Fruit fly (Drosophila melanogaster) whole organism, embryonic: ENCODE data around the gene orb.

Experiments used
- Bgb ChIP-seq: fragments of 200-800 bp; sonication (Bioruptor generic); IDR thresholded peaks from 2 replicates; pipeline ENCODE4 v1.3.6; 2022; ENCODE audit warnings: missing biosample characterization, missing genetic modification characterization; ENCODE audit not compliant: partially characterized antibody
- CG10274 ChIP-seq: fragments of 200-800 bp; sonication (Bioruptor generic); optimal IDR thresholded peaks from 3 replicates; lab custom pipeline; 2017; ENCODE audit warnings: missing biosample characterization, mild to moderate bottlenecking, missing genetic modification characterization
- CG10565 ChIP-seq: fragments of 200-800 bp; sonication (Bioruptor generic); optimal IDR thresholded peaks from 3 replicates; lab custom pipeline; 2016; ENCODE audit warnings: missing biosample characterization, mild to moderate bottlenecking, missing genetic modification characterization
- CG12659 ChIP-seq: fragments of 200-800 bp; sonication (Bioruptor generic); optimal IDR thresholded peaks from 3 replicates; lab custom pipeline; 2017; ENCODE audit warnings: mild to moderate bottlenecking, missing biosample characterization, missing genetic modification reagents, missing genetic modification characterization
- CG13894 ChIP-seq: fragments of 200-800 bp; sonication (Bioruptor generic); optimal IDR thresholded peaks from 3 replicates; lab custom pipeline; 2018; ENCODE audit warnings: missing biosample characterization, mild to moderate bottlenecking, missing genetic modification characterization, moderate library complexity
- CG15514 ChIP-seq: fragments of 200-800 bp; sonication (Bioruptor generic); optimal IDR thresholded peaks from 3 replicates; lab custom pipeline; 2017; ENCODE audit warnings: missing biosample characterization, missing genetic modification characterization, mild to moderate bottlenecking, moderate library complexity, missing genetic modification reagents
- CG18599 ChIP-seq: fragments of 200-800 bp; sonication (Bioruptor generic); optimal IDR thresholded peaks from 3 replicates; lab custom pipeline; 2017; ENCODE audit warnings: missing biosample characterization, missing genetic modification characterization, mild to moderate bottlenecking, moderate library complexity, missing genetic modification reagents
- CG32767 ChIP-seq: fragments of 200-800 bp; sonication (Bioruptor generic); IDR thresholded peaks from 2 replicates; pipeline ENCODE4 v1.3.6; 2022; ENCODE audit warnings: missing biosample characterization, missing genetic modification characterization
- CG33213 ChIP-seq: fragments of 200-800 bp; sonication (Bioruptor generic); optimal IDR thresholded peaks from 3 replicates; lab custom pipeline; 2016; ENCODE audit warnings: missing biosample characterization, missing genetic modification characterization
- CG42726 ChIP-seq: fragments of 200-800 bp; sonication (Bioruptor generic); IDR thresholded peaks from 2 replicates; pipeline ENCODE4 v1.3.6; 2022; ENCODE audit warnings: missing biosample characterization, missing genetic modification characterization; ENCODE audit not compliant: partially characterized antibody
- CG7556 ChIP-seq: fragments of 200-800 bp; sonication (Bioruptor generic); optimal IDR thresholded peaks from 2 replicates; lab custom pipeline; 2017; ENCODE audit warnings: missing biosample characterization, mild to moderate bottlenecking, missing genetic modification characterization
- CG8290 ChIP-seq, 3 experiments: fragments of 200-800 bp; sonication (Bioruptor generic); optimal IDR thresholded peaks; 2 replicates each; lab custom pipeline; 2016 to 2019; ENCODE audit warnings: missing biosample characterization in 3 of 3, missing genetic modification characterization in 3 of 3, mild to moderate bottlenecking in 2 of 3, moderate library complexity in 1 of 3
- CG8924 ChIP-seq: fragments of 200-800 bp; optimal IDR thresholded peaks from 3 replicates; lab custom pipeline; 2019; ENCODE audit warnings: missing biosample characterization, mild to moderate bottlenecking, missing genetic modification characterization, moderate library complexity
- CG9932 ChIP-seq: fragments of 200-800 bp; sonication (Bioruptor generic); IDR thresholded peaks from 2 replicates; pipeline ENCODE4 v1.3.6; 2022; ENCODE audit warnings: missing biosample characterization, missing genetic modification characterization
- Fer3 ChIP-seq: fragments of 200-800 bp; sonication (Bioruptor generic); optimal IDR thresholded peaks from 2 replicates; lab custom pipeline; 2018; ENCODE audit warnings: missing biosample characterization, mild to moderate bottlenecking, missing genetic modification characterization, moderate library complexity
- Hand ChIP-seq: fragments of 200-800 bp; sonication (Bioruptor generic); optimal IDR thresholded peaks from 2 replicates; lab custom pipeline; 2017; ENCODE audit warnings: mild to moderate bottlenecking, missing biosample characterization, missing genetic modification reagents, missing genetic modification characterization
- Hey ChIP-seq: fragments of 200-800 bp; sonication (Bioruptor generic); optimal IDR thresholded peaks from 3 replicates; lab custom pipeline; 2018; ENCODE audit warnings: missing biosample characterization, mild to moderate bottlenecking, missing genetic modification characterization
- HmgD ChIP-seq: fragments of 200-800 bp; sonication (Bioruptor generic); optimal IDR thresholded peaks from 3 replicates; lab custom pipeline; 2016; ENCODE audit warnings: missing biosample characterization, missing genetic modification characterization
- Kr ChIP-seq: fragments of 200-800 bp; sonication (Bioruptor generic); optimal IDR thresholded peaks from 2 replicates; lab custom pipeline; 2017; ENCODE audit warnings: missing biosample characterization, mild to moderate bottlenecking, missing genetic modification characterization
- Opbp ChIP-seq: fragments of 200-800 bp; sonication (Bioruptor generic); IDR thresholded peaks from 3 replicates; pipeline ENCODE4 v1.3.6; 2022; ENCODE audit warnings: missing biosample characterization, missing genetic modification characterization; ENCODE audit not compliant: partially characterized antibody
- Rfx ChIP-seq: fragments of 200-800 bp; sonication (Bioruptor generic); IDR thresholded peaks from 2 replicates; pipeline ENCODE4 v1.3.6; 2022; ENCODE audit warnings: missing biosample characterization, missing genetic modification characterization
- Side ChIP-seq: fragments of 200-800 bp; sonication (Bioruptor generic); optimal IDR thresholded peaks from 2 replicates; lab custom pipeline; 2016; ENCODE audit warnings: missing biosample characterization, missing genetic modification characterization
- az2 ChIP-seq: fragments of 200-800 bp; sonication (Bioruptor generic); optimal IDR thresholded peaks from 3 replicates; lab custom pipeline; 2016; ENCODE audit warnings: missing biosample characterization, missing genetic modification characterization
- bsh ChIP-seq, 2 experiments: fragments of 200-800 bp; sonication (Bioruptor generic); optimal IDR thresholded peaks; 2 replicates each; lab custom pipeline; 2017 to 2018; ENCODE audit warnings: mild to moderate bottlenecking in 2 of 2, missing biosample characterization in 2 of 2, missing genetic modification characterization in 2 of 2, moderate library complexity in 1 of 2
- btn ChIP-seq: fragments of 200-800 bp; sonication (Bioruptor generic); optimal IDR thresholded peaks from 2 replicates; lab custom pipeline; 2016; ENCODE audit warnings: missing biosample characterization, missing genetic modification characterization
- cg ChIP-seq: fragments of 200-800 bp; sonication (Bioruptor generic); optimal IDR thresholded peaks from 3 replicates; lab custom pipeline; 2019; ENCODE audit warnings: missing biosample characterization, mild to moderate bottlenecking, missing genetic modification characterization, moderate library complexity
- ci ChIP-seq: fragments of 200-800 bp; sonication (Bioruptor generic); IDR thresholded peaks from 3 replicates; pipeline ENCODE4 v1.3.6; 2022; ENCODE audit warnings: missing biosample characterization, missing genetic modification characterization
- crol ChIP-seq: fragments of 200-800 bp; sonication (Bioruptor generic); IDR thresholded peaks from 2 replicates; pipeline ENCODE4 v1.3.6; 2022; ENCODE audit warnings: missing biosample characterization, missing genetic modification characterization
- en ChIP-seq: fragments of 200-800 bp; sonication (Bioruptor generic); optimal IDR thresholded peaks from 2 replicates; lab custom pipeline; 2016; ENCODE audit warnings: missing biosample characterization, missing genetic modification characterization
- fru ChIP-seq: fragments of >200 bp; optimal IDR thresholded peaks from 2 replicates; lab custom pipeline; 2017
- gem ChIP-seq: fragments of 200-800 bp; sonication (Bioruptor generic); optimal IDR thresholded peaks from 2 replicates; lab custom pipeline; 2019; ENCODE audit warnings: missing biosample characterization, mild to moderate bottlenecking, missing genetic modification characterization, moderate library complexity
- grau ChIP-seq: fragments of 200-800 bp; optimal IDR thresholded peaks from 3 replicates; lab custom pipeline; 2019; ENCODE audit warnings: missing biosample characterization, mild to moderate bottlenecking, missing genetic modification characterization, moderate library complexity
- her ChIP-seq: fragments of 200-800 bp; sonication (Bioruptor generic); optimal IDR thresholded peaks from 2 replicates; lab custom pipeline; 2016; ENCODE audit warnings: missing biosample characterization, missing genetic modification characterization
- kni ChIP-seq: fragments of 200-800 bp; sonication (Bioruptor generic); optimal IDR thresholded peaks from 3 replicates; lab custom pipeline; 2017; ENCODE audit warnings: mild to moderate bottlenecking, missing biosample characterization, missing genetic modification reagents, missing genetic modification characterization
- lab ChIP-seq: fragments of 200-800 bp; sonication (Bioruptor generic); optimal IDR thresholded peaks from 3 replicates; lab custom pipeline; 2017; ENCODE audit warnings: missing biosample characterization, missing genetic modification characterization, mild to moderate bottlenecking, moderate library complexity, missing genetic modification reagents
- lbe ChIP-seq: fragments of 200-800 bp; sonication (Bioruptor generic); optimal IDR thresholded peaks from 2 replicates; lab custom pipeline; 2016; ENCODE audit warnings: missing biosample characterization, mild to moderate bottlenecking, missing genetic modification characterization
- lilli ChIP-seq: fragments of 200-800 bp; sonication (Bioruptor generic); optimal IDR thresholded peaks from 3 replicates; lab custom pipeline; 2016; ENCODE audit warnings: missing biosample characterization, missing genetic modification characterization
- maf-S ChIP-seq: fragments of 200-800 bp; sonication (Bioruptor generic); optimal IDR thresholded peaks from 2 replicates; lab custom pipeline; 2016; ENCODE audit warnings: missing biosample characterization, missing genetic modification characterization
- mirr ChIP-seq: fragments of 200-800 bp; sonication (Bioruptor generic); optimal IDR thresholded peaks from 3 replicates; lab custom pipeline; 2018; ENCODE audit warnings: missing biosample characterization, mild to moderate bottlenecking, missing genetic modification characterization
- nerfin-1 ChIP-seq: fragments of 200-800 bp; sonication (Bioruptor generic); optimal IDR thresholded peaks from 3 replicates; lab custom pipeline; 2019; ENCODE audit warnings: missing biosample characterization, mild to moderate bottlenecking, missing genetic modification characterization, moderate library complexity
- pfk ChIP-seq: fragments of 200-800 bp; sonication (Bioruptor generic); optimal IDR thresholded peaks from 2 replicates; lab custom pipeline; 2018; ENCODE audit warnings: missing biosample characterization, mild to moderate bottlenecking, missing genetic modification characterization, moderate library complexity
- pros ChIP-seq: fragments of 200-800 bp; sonication (Bioruptor generic); optimal IDR thresholded peaks from 3 replicates; lab custom pipeline; 2019; ENCODE audit warnings: missing biosample characterization, mild to moderate bottlenecking, missing genetic modification characterization, moderate library complexity
- row ChIP-seq: fragments of 200-800 bp; sonication (Bioruptor generic); IDR thresholded peaks from 3 replicates; pipeline ENCODE4 v1.3.6; 2022; ENCODE audit warnings: missing biosample characterization, missing genetic modification characterization
- sd ChIP-seq: fragments of 200-800 bp; sonication (Bioruptor generic); optimal IDR thresholded peaks from 3 replicates; lab custom pipeline; 2018; ENCODE audit warnings: missing biosample characterization, mild to moderate bottlenecking, missing genetic modification characterization, moderate library complexity
- sens ChIP-seq: fragments of 200-800 bp; sonication (Bioruptor generic); peaks from one replicate; lab custom pipeline; 2016; ENCODE audit warnings: missing biosample characterization, missing genetic modification characterization
- seq ChIP-seq: fragments of 200-800 bp; sonication (Bioruptor generic); IDR thresholded peaks from 2 replicates; pipeline ENCODE4 v1.3.6; 2022; ENCODE audit warnings: missing biosample characterization, missing genetic modification characterization
- yki ChIP-seq: fragments of >200 bp; optimal IDR thresholded peaks from 3 replicates; lab custom pipeline; 2018
- zfh2 ChIP-seq: fragments of 200-800 bp; sonication (Bioruptor generic); optimal IDR thresholded peaks from 2 replicates; lab custom pipeline; 2016; ENCODE audit warnings: missing biosample characterization, missing genetic modification characterization

Gene orb

dm6 chr3R:23248853-23249573, 31.6 kb downstream of the orb start, which contains the start of gene CG4467 (continued):
- TF ChIP-seq fru (lab: Kevin White, UChicago) (no peak), CG13894 (peak; percentile 96), zfh2 (no peak), CG10565 (no peak), cg (GFP tag; lab: Kevin White, UChicago) (peak; percentile 37), Fer3 (tag; lab: Kevin White, UChicago) (no peak), btn (GFP tag; lab: Kevin White, UChicago) (no peak), az2 (GFP tag; lab: Kevin White, UChicago) (peak; percentile 6), pros (GFP tag; lab: Kevin White, UChicago) (peak; percentile 97), CG33213 (GFP tag; lab: Kevin White, UChicago) (no peak), Rfx (GFP tag; lab: Robert Waterston, UW) (peak; percentile 5; the same call in 1 of the 2 replicates), Bgb (peak; percentile 25; the same call in 1 of the 2 replicates), CG9932 (GFP tag; lab: Robert Waterston, UW) (0 out of 2 replicates have a peak, but pooled peaks have one; percentile 16), kni (GFP tag; lab: Kevin White, UChicago) (peak; percentile 37), row (GFP tag; lab: Robert Waterston, UW) (peak; percentile 64), sd (tag; lab: Kevin White, UChicago) (peak; percentile 94), CG32767 (GFP tag; lab: Robert Waterston, UW) (no peak), mirr (GFP tag; lab: Kevin White, UChicago) (peak; percentile 59), Hey (tag; lab: Kevin White, UChicago) (peak; percentile 33), Opbp (GFP tag; lab: Robert Waterston, UW) (peak; percentile 55; the same call in 1 of the 3 replicates), CG10274 (GFP tag; lab: Kevin White, UChicago) (peak; percentile 14), bsh (GFP tag; optimal IDR thresholded peaks at IDR 0.05; lab: Kevin White, UChicago) (peak in 1 of 2 experiments; percentile 18), yki (lab: Kevin White, UChicago) (peak; percentile 62), CG15514 (GFP tag; lab: Kevin White, UChicago) (peak; percentile 10), HmgD (GFP tag; lab: Kevin White, UChicago) (peak; percentile 25), Hand (GFP tag; lab: Kevin White, UChicago) (peak; percentile 13), pfk (GFP tag; lab: Kevin White, UChicago) (peak; percentile 6), grau (tag; lab: Kevin White, UChicago) (no peak), CG18599 (GFP tag; lab: Kevin White, UChicago) (peak; percentile 56), lilli (GFP tag; lab: Kevin White, UChicago) (peak; percentile 9), maf-S (GFP tag; lab: Kevin White, UChicago) (no peak), ci (GFP tag; lab: Robert Waterston, UW) (0 out of 3 replicates have a peak, but pooled peaks have one; percentile 29), CG8290 (GFP tag; optimal IDR thresholded peaks at IDR 0.05; lab: Kevin White, UChicago) (no peak), CG8290 (tag; optimal IDR thresholded peaks at IDR 0.05; lab: Kevin White, UChicago) (peak in 1 of 2 experiments; percentile 36), Kr (GFP tag; lab: Kevin White, UChicago) (no peak), CG7556 (peak; percentile 4), Side (GFP tag; lab: Kevin White, UChicago) (no peak), crol (peak; percentile 61; the same call in 1 of the 2 replicates), CG12659 (GFP tag; lab: Kevin White, UChicago) (peak; percentile 18), seq (GFP tag; lab: Robert Waterston, UW) (peak; percentile 84; the same call in 1 of the 2 replicates), CG42726 (GFP tag; lab: Robert Waterston, UW) (peak; percentile 48; the same call in 1 of the 2 replicates), lbe (GFP tag; lab: Kevin White, UChicago) (no peak), lab (peak; percentile 31), nerfin-1 (tag; lab: Kevin White, UChicago) (peak; percentile 98), her (GFP tag; lab: Kevin White, UChicago) (peak; percentile 0), CG8924 (tag; lab: Kevin White, UChicago) (peak; percentile 9), gem (tag; lab: Kevin White, UChicago) (peak; percentile 27), en (GFP tag; lab: Kevin White, UChicago) (no peak), sens (GFP tag; lab: Kevin White, UChicago) (peak; percentile 11)
